Fruit fly (Drosophila melanogaster): ENCODE data around the gene CG43702.

DNA sequence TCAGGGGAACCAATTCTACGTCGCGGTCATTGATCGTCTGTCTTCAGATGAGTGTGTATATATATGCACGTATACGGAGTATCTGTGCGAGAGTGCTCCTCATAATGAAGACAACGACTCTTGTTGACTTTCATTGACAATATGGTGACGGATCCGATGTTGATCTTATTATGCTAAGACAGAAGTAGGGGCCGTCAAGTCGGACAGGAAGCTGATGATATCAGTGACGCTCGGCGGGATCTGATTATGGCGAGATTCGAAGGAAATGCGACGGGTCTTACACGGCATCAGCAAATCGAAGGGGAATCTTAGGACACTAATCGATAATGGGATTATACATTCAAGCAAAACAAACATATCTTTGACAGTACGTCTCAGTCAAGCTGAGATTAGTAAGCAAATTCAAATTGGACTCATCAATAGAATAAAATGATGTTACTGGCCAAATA is 43.9 kb upstream of the CG43702 start:
- TF ChIP-seq bab1 (GFP tag; optimal IDR thresholded peaks at IDR 0.05) (no peak), cnc (optimal IDR thresholded peaks at IDR 0.05) (no peak), Hr96 (GFP tag; optimal IDR thresholded peaks at IDR 0.05) (no peak), Mnt (GFP tag; optimal IDR thresholded peaks at IDR 0.05) (no peak), kay (GFP tag; ENCODE audit: borderline replicate concordance) (no peak), Crg-1 (GFP tag; optimal IDR thresholded peaks at IDR 0.05) (no peak), tj (GFP tag; optimal IDR thresholded peaks at IDR 0.05) (no peak), CG7101 (tag; optimal IDR thresholded peaks at IDR 0.05) (no peak), cic (GFP tag; optimal IDR thresholded peaks at IDR 0.05) (no peak), CG1620 (GFP tag; optimal IDR thresholded peaks at IDR 0.05) (no peak), CG33017 (tag; optimal IDR thresholded peaks at IDR 0.05) (no peak), CG12768 (GFP tag; optimal IDR thresholded peaks at IDR 0.05) (no peak), CG7045 (GFP tag; optimal IDR thresholded peaks at IDR 0.05) (no peak)
